Worm (Caenorhabditis elegans): ENCODE data around the gene pax-2.

pax-2 gene

DNA sequence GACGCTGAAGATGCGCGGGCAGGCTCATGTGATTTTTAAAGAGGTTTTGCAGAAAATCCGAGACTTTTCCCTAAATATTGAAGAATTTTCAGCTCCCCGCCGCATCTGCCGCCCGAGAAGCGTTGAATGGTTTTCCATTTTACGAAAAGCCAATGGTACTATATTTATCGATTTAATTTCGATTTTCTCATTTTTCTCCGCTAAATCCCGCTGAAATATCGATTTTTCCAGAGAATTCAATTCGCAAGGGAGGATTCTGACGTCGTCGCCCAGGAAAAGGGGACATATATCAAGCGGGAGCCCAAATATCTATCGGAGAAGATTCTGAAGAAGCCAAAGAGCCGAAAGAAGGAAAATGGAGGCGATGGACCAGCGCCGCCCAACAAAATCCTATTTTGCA, 31.9 kb downstream of the pax-2 start:
- TF ChIP-seq unc-62 (GFP tag; optimal IDR thresholded peaks at IDR 0.05) (no peak), alr-1 (tag; optimal IDR thresholded peaks at IDR 0.05) (no peak), lin-39 (tag; optimal IDR thresholded peaks at IDR 0.05) (no peak), ZK546.5 (tag; optimal IDR thresholded peaks at IDR 0.05) (no peak), sma-9 (GFP tag; optimal IDR thresholded peaks at IDR 0.05) (no peak), sma-9 (tag; optimal IDR thresholded peaks at IDR 0.05) (no peak), sem-4 (tag; optimal IDR thresholded peaks at IDR 0.05) (no peak), ztf-4 (tag; optimal IDR thresholded peaks at IDR 0.05) (no peak)

DNA sequence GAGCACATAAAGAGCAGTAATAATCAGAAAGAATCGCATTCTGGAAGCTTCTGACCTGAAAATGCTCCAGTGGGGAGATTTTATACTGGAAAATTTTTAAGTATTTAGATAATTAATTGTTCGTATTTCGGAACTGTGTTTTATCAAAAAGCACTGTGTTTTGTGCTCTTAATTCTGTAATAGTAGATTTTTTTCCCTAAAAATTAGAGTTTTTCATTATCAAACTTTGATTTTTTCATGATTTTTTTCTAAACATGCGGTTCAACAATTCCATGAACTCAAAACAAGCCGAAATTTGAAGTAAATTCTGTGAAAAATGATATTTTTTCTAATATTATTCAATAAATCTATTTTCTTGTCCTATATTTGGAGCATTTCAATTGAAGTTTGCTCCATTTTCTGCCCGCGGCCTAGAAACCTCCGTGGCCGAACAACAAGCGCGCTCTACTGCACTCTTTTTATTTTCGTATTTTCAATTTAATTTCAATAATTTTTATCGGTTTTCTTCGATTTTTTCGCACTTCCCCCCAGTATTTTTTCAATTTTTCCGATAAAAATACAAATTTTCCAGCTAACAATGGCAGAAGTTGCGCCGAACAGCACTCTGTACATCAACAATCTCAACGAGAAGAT, 32.5 kb downstream of the pax-2 start, which contains the start of the genes K08D10.13 and rnp-2:
Gene K08D10.13 (minus strand): TSS at position 51 of the 633 bp plus-strand sequence.
Gene rnp-2 (plus strand): TSS at position 546 of the 633 bp plus-strand sequence.
- TF ChIP-seq gmeb-1 (tag; optimal IDR thresholded peaks at IDR 0.05), result peak; percentile 60
- peak; percentile 40 for TF ChIP-seq F13H6.1 (tag; optimal IDR thresholded peaks at IDR 0.05)
- TF ChIP-seq C34F6.9 (tag; optimal IDR thresholded peaks at IDR 0.05), result peak; percentile 60
- no peak for TF ChIP-seq nhr-11 (tag; optimal IDR thresholded peaks at IDR 0.05)
- TF ChIP-seq unc-55 (GFP tag; optimal IDR thresholded peaks at IDR 0.05), result peak; percentile 52
- peak; percentile 22 to 79 for TF ChIP-seq lsy-2 (tag; optimal IDR thresholded peaks at IDR 0.05)
- no peak for TF ChIP-seq unc-39 (tag; optimal IDR thresholded peaks at IDR 0.05)
- TF ChIP-seq sma-3 (GFP tag; optimal IDR thresholded peaks at IDR 0.05), result peak; percentile 46
- TF ChIP-seq mdl-1 (tag; optimal IDR thresholded peaks at IDR 0.05), result no peak

DNA sequence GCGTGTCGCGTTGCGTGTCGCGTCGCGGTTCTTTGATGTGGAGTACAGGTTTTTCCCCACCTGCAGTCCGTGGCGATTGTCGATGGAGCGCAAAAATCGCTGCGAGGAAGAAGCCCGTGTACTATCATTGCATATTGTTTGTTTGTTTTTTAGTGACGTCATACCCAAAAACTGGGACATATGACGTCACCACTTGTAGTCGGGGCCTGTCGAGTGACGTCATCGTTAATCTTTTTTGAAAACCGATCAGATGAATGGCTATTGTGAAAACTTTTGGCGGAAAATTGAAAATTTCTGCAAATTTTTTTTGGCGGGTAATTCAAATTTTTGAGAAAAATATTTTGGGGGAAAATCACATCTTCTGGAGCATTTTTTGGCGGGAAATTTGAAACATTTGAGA, 36.9 kb downstream of the pax-2 start:
- no peak for TF ChIP-seq dmd-4 (tag; optimal IDR thresholded peaks at IDR 0.05)
- no peak for TF ChIP-seq elt-1 (tag; optimal IDR thresholded peaks at IDR 0.05)
- TF ChIP-seq elt-3 (tag; optimal IDR thresholded peaks at IDR 0.05), result no peak
- no peak for TF ChIP-seq ceh-16 (tag; optimal IDR thresholded peaks at IDR 0.05)
- TF ChIP-seq unc-55 (GFP tag; optimal IDR thresholded peaks at IDR 0.05), result no peak
- no peak for TF ChIP-seq nhr-25 (tag; optimal IDR thresholded peaks at IDR 0.05)
- TF ChIP-seq nhr-12 (tag; optimal IDR thresholded peaks at IDR 0.05), result no peak
- no peak for TF ChIP-seq R02D3.7 (tag; optimal IDR thresholded peaks at IDR 0.05)
- TF ChIP-seq ama-1 (optimal IDR thresholded peaks at IDR 0.05), result no peak

DNA sequence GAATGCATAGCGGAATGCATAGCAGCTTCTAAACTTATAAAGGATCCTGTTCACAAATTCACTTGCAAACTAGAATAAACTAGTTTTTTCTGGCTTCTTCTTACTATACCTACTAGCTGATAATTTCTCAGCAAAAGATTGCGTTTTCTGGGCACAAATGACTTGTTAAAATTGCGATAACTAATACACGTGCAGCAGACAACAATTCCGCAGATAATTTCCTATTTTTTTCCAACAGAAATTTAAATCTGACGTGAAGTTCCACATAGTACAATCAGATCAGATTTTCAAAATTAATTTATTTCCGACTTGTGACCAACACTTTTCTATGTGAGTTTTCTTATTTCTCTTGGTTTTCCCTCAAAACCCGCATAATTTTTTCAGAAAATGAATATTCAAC, 39.8 kb downstream of the pax-2 start, which contains the start of gene scrm-8:
Gene scrm-8 (plus strand): TSS at position 301 of the 400 bp plus-strand sequence.
- TF ChIP-seq unc-39 (tag; optimal IDR thresholded peaks at IDR 0.05) (no peak), ceh-82 (tag; optimal IDR thresholded peaks at IDR 0.05) (no peak), ztf-11 (tag; optimal IDR thresholded peaks at IDR 0.05) (no peak), nhr-10 (tag; optimal IDR thresholded peaks at IDR 0.05) (no peak), mbf-1 (tag; optimal IDR thresholded peaks at IDR 0.05) (no peak), lin-11 (tag; optimal IDR thresholded peaks at IDR 0.05) (no peak), nhr-129 (tag; optimal IDR thresholded peaks at IDR 0.05) (no peak), ceh-16 (tag; optimal IDR thresholded peaks at IDR 0.05) (no peak), ztf-4 (tag; optimal IDR thresholded peaks at IDR 0.05) (no peak), egl-27 (tag; optimal IDR thresholded peaks at IDR 0.05) (no peak)

DNA sequence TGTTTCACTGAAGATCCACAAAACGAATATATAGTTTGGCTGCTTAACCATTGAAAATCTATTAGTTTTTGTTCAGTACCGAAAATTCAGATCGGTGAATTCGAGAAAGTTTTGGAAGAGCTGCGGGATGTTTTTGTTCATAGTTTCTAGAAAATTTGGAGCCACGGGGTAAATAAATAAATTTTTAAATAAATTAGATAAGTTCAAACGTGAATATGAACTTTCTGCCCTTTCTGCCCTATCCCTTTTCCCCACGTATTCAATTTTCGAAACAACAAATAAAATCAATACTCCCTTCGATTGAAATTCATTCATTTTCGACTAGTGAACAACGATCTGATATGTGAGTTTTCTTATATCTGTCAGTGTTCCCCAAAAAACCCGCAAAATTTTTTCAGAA, 42.1 kb downstream of the pax-2 start, which contains the start of gene scrm-5:
Gene scrm-5 (plus strand): TSS at position 301 of the 400 bp plus-strand sequence.
- no peak for TF ChIP-seq unc-39 (tag; optimal IDR thresholded peaks at IDR 0.05)
- no peak for TF ChIP-seq ceh-82 (tag; optimal IDR thresholded peaks at IDR 0.05)
- TF ChIP-seq ztf-1 (GFP tag; conservative IDR thresholded peaks at IDR 0.05), result no peak
- TF ChIP-seq peb-1 (tag; optimal IDR thresholded peaks at IDR 0.05), result no peak
- no peak for TF ChIP-seq C34F6.9 (tag; optimal IDR thresholded peaks at IDR 0.05)

DNA sequence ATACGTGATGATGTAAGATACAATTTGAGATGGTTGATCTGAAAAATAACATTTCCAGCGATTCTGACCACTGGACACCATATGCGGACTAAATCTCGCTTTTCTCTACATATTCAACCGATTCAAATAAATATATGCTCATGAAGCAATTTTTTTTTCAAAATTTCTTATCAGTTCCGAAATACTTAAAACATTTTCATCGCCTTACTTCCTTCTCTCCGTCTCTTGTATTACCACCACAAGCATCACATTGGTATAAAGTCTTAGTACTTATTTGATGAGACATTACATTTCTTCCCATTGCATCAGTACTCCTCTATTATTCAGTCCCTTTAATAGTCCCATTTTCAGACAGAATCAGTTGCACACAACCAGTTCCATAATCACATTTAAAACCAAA, 49.5 kb downstream of the pax-2 start, which contains the start of gene K08D10.14:
Gene K08D10.14 (plus strand): TSS at position 301 of the 400 bp plus-strand sequence.
- TF ChIP-seq fos-1 (tag; optimal IDR thresholded peaks at IDR 0.05) (peak; percentile 0), sma-3 (GFP tag; optimal IDR thresholded peaks at IDR 0.05) (no peak)

All from whole organism, L2 larva.